Worm (Caenorhabditis elegans): ENCODE results near the gene K02D3.1.

DNA sequence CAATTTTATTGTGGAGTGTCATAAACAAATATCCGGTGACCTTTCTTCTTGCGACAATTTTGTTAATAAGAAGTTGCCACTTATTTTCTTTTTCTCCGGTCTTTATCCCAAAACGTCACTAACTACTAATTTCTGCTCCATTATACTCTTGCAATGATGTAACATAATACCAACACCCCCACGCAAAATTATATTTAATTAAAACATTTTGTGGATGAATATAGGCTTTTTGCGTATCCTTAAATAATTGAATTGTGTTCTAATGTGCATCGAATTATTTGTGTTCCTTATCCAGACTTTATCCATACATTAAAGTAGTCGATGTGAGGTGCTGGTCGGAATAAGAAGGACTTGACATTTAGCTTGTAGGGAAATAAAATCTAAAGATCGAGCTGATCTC is 3.8 kb upstream of the K02D3.1 start:
- TF ChIP-seq nhr-10 (tag; optimal IDR thresholded peaks at IDR 0.05) (no peak), R02D3.7 (tag; optimal IDR thresholded peaks at IDR 0.05) (no peak), skn-1 (tag; optimal IDR thresholded peaks at IDR 0.05) (no peak), F44E2.7 (GFP tag; IDR thresholded peaks at IDR 0.05) (no peak)

Data from whole organism, L4 larva.